Fruit fly (Drosophila melanogaster) S2 (cell line): ENCODE data around the gene CG14455.

Source experiments
- CG8478 ChIP-seq: fragments of >200 bp; optimal IDR thresholded peaks from 2 replicates; lab custom pipeline; 2018
- CTCF ChIP-seq, 2 experiments: fragments of >200 bp; optimal IDR thresholded peaks; 2 replicates each; lab custom pipeline; 2018

The CG14455 gene

dm6 chr3L:22637866-22638534, 48.9 kb downstream of the CG14455 start, which contains the start of gene CG14459:
Gene CG14459, minus strand, starts transcription at chr3L:22637916.
- TF ChIP-seq CTCF (optimal IDR thresholded peaks at IDR 0.05; lab: Kevin White, UChicago) (no peak), CG8478 (no peak)
